Worm (Caenorhabditis elegans) whole organism, young adult: Measurements from ENCODE around the gene K07C5.9.

Source experiments
- B0035.1 ChIP-seq: sonication (generic microtip); optimal IDR thresholded peaks from 2 replicates; lab custom pipeline; 2016; ENCODE audit warnings: missing genetic modification characterization, mild to moderate bottlenecking, missing compliant biosample characterization, missing genotype, missing genetic modification reagents
- F37B4.10 ChIP-seq: fragments of 200-800 bp; sonication (Bioruptor generic); IDR thresholded peaks from 2 replicates; pipeline ENCODE4 v1.3.6; 2022; ENCODE audit warnings: missing genetic modification characterization, missing compliant biosample characterization
- F49E8.2 ChIP-seq: sonication (generic microtip); optimal IDR thresholded peaks from 3 replicates; lab custom pipeline; 2017; ENCODE audit warnings: missing genetic modification characterization, mild to moderate bottlenecking, missing compliant biosample characterization, antibody characterized with exemption, moderate library complexity; ENCODE audit not compliant: insufficient read depth
- F52B5.7 ChIP-seq: sonication (generic microtip); optimal IDR thresholded peaks from 2 replicates; lab custom pipeline; 2016; ENCODE audit warnings: mild to moderate bottlenecking, missing genetic modification characterization, missing compliant biosample characterization
- Y53F4B.3 ChIP-seq: fragments of 200-800 bp; sonication (Bioruptor generic); IDR thresholded peaks from 2 replicates; pipeline ENCODE4 v1.3.6; 2022; ENCODE audit warnings: missing genetic modification reagents, missing genetic modification characterization, missing compliant biosample characterization
- Y67H2A.10 ChIP-seq: fragments of 200-800 bp; sonication (Bioruptor generic); conservative IDR thresholded peaks from 2 replicates; pipeline ENCODE4 v1.3.6; 2022; ENCODE audit warnings: missing genetic modification reagents, missing genetic modification characterization, missing compliant biosample characterization
- ama-1 ChIP-seq, 3 experiments: fragments of 150-350 bp in 1 of 3; sonication (generic microtip) in 2 of 3; optimal IDR thresholded peaks; 2 replicates each; lab custom pipeline; 2014 to 2018; ENCODE audit warnings: missing biosample characterization in 2 of 3, missing genetic modification characterization in 2 of 3, missing genetic modification reagents in 2 of 3
- aptf-2 ChIP-seq: fragments of 200-800 bp; sonication (Bioruptor generic); conservative IDR thresholded peaks from 2 replicates; pipeline ENCODE4 v1.3.6; 2022; ENCODE audit warnings: missing genetic modification reagents, missing genetic modification characterization, missing compliant biosample characterization
- atf-7 ChIP-seq: sonication (generic microtip); optimal IDR thresholded peaks from 2 replicates; lab custom pipeline; 2017; ENCODE audit warnings: mild to moderate bottlenecking, missing genetic modification characterization, missing compliant biosample characterization
- bed-1 ChIP-seq: fragments of 200-800 bp; sonication (Bioruptor generic); IDR thresholded peaks from 2 replicates; pipeline ENCODE4 v1.3.6; 2022; ENCODE audit warnings: missing genetic modification reagents, missing genetic modification characterization, missing compliant biosample characterization
- cebp-1 ChIP-seq, 2 experiments: fragments of 200-800 bp in 1 of 2; sonication (Bioruptor generic) in 1 of 2; sonication (generic microtip) in 1 of 2; IDR thresholded peaks in 1 of 2; optimal IDR thresholded peaks in 1 of 2; 2 replicates each; pipeline versions ENCODE4 v1.3.6 to Lab custom; 2017 to 2022; ENCODE audit warnings: missing compliant biosample characterization in 2 of 2, missing genetic modification characterization in 2 of 2, mild to moderate bottlenecking in 1 of 2, missing genetic modification reagents in 1 of 2, moderate library complexity in 1 of 2
- ceh-40 ChIP-seq: fragments of 200-800 bp; sonication (Bioruptor generic); IDR thresholded peaks from 2 replicates; pipeline ENCODE4 v1.3.6; 2022; ENCODE audit warnings: missing genetic modification characterization, missing compliant biosample characterization
- ceh-91 ChIP-seq: fragments of 200-800 bp; sonication (Bioruptor generic); IDR thresholded peaks from 2 replicates; pipeline ENCODE4 v1.3.6; 2022; ENCODE audit warnings: missing genetic modification reagents, missing genetic modification characterization, missing compliant biosample characterization
- egl-18 ChIP-seq: fragments of 200-800 bp; sonication (Bioruptor generic); IDR thresholded peaks from 2 replicates; pipeline ENCODE4 v1.3.6; 2022; ENCODE audit warnings: missing genetic modification reagents, missing genetic modification characterization, missing compliant biosample characterization
- egl-44 ChIP-seq: fragments of 200-800 bp; sonication (Bioruptor generic); IDR thresholded peaks from 2 replicates; pipeline ENCODE4 v1.3.6; 2022; ENCODE audit warnings: missing genetic modification reagents, missing genetic modification characterization, missing compliant biosample characterization
- ekl-4 ChIP-seq: fragments of 200-800 bp; sonication (Bioruptor generic); IDR thresholded peaks from 2 replicates; pipeline ENCODE4 v1.3.6; 2022; ENCODE audit warnings: missing genetic modification reagents, missing genetic modification characterization, missing compliant biosample characterization
- hlh-26 ChIP-seq: fragments of 200-800 bp; sonication (Bioruptor generic); conservative IDR thresholded peaks from 2 replicates; pipeline ENCODE4 v1.3.6; 2022; ENCODE audit warnings: missing genetic modification reagents, missing genetic modification characterization, missing compliant biosample characterization
- let-607 ChIP-seq, 2 experiments: fragments of 200-800 bp in 1 of 2; sonication (Bioruptor generic) in 1 of 2; sonication (generic microtip) in 1 of 2; optimal IDR thresholded peaks; 2 replicates each; lab custom pipeline; 2016 to 2018; ENCODE audit warnings: mild to moderate bottlenecking in 2 of 2, missing compliant biosample characterization in 2 of 2, missing genetic modification characterization in 2 of 2, moderate library complexity in 2 of 2, missing genotype in 1 of 2
- lin-26 ChIP-seq: fragments of 200-800 bp; sonication (Bioruptor generic); IDR thresholded peaks from 2 replicates; pipeline ENCODE4 v1.3.6; 2022; ENCODE audit warnings: missing genetic modification reagents, missing genetic modification characterization, missing compliant biosample characterization
- lin-40 ChIP-seq: sonication (generic microtip); optimal IDR thresholded peaks from 2 replicates; lab custom pipeline; 2016; ENCODE audit warnings: missing genetic modification characterization, mild to moderate bottlenecking, missing compliant biosample characterization, missing genotype, missing genetic modification reagents
- lin-54 ChIP-seq: fragments of 200-800 bp; sonication (Bioruptor generic); optimal IDR thresholded peaks from 2 replicates; lab custom pipeline; 2018; ENCODE audit warnings: mild to moderate bottlenecking, missing genetic modification characterization, missing compliant biosample characterization
- lir-1 ChIP-seq: fragments of 200-800 bp; sonication (Bioruptor generic); conservative IDR thresholded peaks from 2 replicates; pipeline ENCODE4 v1.3.6; 2022; ENCODE audit warnings: missing genetic modification reagents, missing genetic modification characterization, missing compliant biosample characterization
- madf-10 ChIP-seq: sonication (generic microtip); optimal IDR thresholded peaks from 2 replicates; lab custom pipeline; 2016; ENCODE audit warnings: mild to moderate bottlenecking, missing genetic modification characterization, missing compliant biosample characterization
- madf-6 ChIP-seq: fragments of 200-800 bp; sonication (Bioruptor generic); IDR thresholded peaks from 2 replicates; pipeline ENCODE4 v1.3.6; 2022; ENCODE audit warnings: missing genetic modification reagents, missing genetic modification characterization, missing compliant biosample characterization
- madf-8 ChIP-seq: fragments of 200-800 bp; sonication (Bioruptor generic); conservative IDR thresholded peaks from 2 replicates; pipeline ENCODE4 v1.3.6; 2022; ENCODE audit warnings: missing genetic modification reagents, missing genetic modification characterization, missing compliant biosample characterization
- mcd-1 ChIP-seq: fragments of 200-800 bp; sonication (Bioruptor generic); IDR thresholded peaks from 2 replicates; pipeline ENCODE4 v1.3.6; 2022; ENCODE audit warnings: missing genetic modification reagents, missing genetic modification characterization, missing compliant biosample characterization
- mxl-1 ChIP-seq: sonication (generic microtip); optimal IDR thresholded peaks from 2 replicates; lab custom pipeline; 2016; ENCODE audit warnings: missing genetic modification characterization, missing compliant biosample characterization
- nfyb-1 ChIP-seq: fragments of 200-800 bp; sonication (Bioruptor generic); IDR thresholded peaks from 2 replicates; pipeline ENCODE4 v1.3.6; 2022; ENCODE audit warnings: missing genetic modification reagents, missing genetic modification characterization, missing compliant biosample characterization
- nhr-80 ChIP-seq: sonication (generic microtip); optimal IDR thresholded peaks from 2 replicates; lab custom pipeline; 2016; ENCODE audit warnings: missing genetic modification characterization, missing compliant biosample characterization
- nhr-90 ChIP-seq: sonication (generic microtip); optimal IDR thresholded peaks from 2 replicates; lab custom pipeline; 2016; ENCODE audit warnings: missing genotype, mild to moderate bottlenecking, missing genetic modification characterization, missing compliant biosample characterization
- rec-8 ChIP-seq, 2 experiments: sonication (generic microtip); optimal IDR thresholded peaks; 2 replicates each; lab custom pipeline; 2016; ENCODE audit warnings: mild to moderate bottlenecking in 2 of 2, missing genetic modification characterization in 2 of 2, missing genetic modification reagents in 2 of 2, missing genotype in 2 of 2, missing biosample characterization in 1 of 2, missing compliant biosample characterization in 1 of 2, moderate library complexity in 1 of 2
- rpc-1 ChIP-seq, 2 experiments: fragments of 150-350 bp in 1 of 2; sonication (generic microtip) in 1 of 2; optimal IDR thresholded peaks; 2 replicates each; lab custom pipeline; 2014 to 2018; ENCODE audit warnings: missing biosample characterization in 1 of 2, missing genetic modification characterization in 1 of 2, missing genetic modification reagents in 1 of 2, missing genotype in 1 of 2
- snpc-3.4 ChIP-seq: sonication (generic microtip); optimal IDR thresholded peaks from 2 replicates; lab custom pipeline; 2017; ENCODE audit warnings: missing genetic modification characterization, mild to moderate bottlenecking, missing compliant biosample characterization, antibody characterized with exemption, moderate library complexity, missing genotype, missing genetic modification reagents
- somi-1 ChIP-seq: fragments of 200-800 bp; sonication (Bioruptor generic); optimal IDR thresholded peaks from 2 replicates; lab custom pipeline; 2018; ENCODE audit warnings: mild to moderate bottlenecking, missing genetic modification characterization, missing compliant biosample characterization
- sptf-2 ChIP-seq: fragments of 200-800 bp; sonication (Bioruptor generic); optimal IDR thresholded peaks from 2 replicates; lab custom pipeline; 2018; ENCODE audit warnings: mild to moderate bottlenecking, missing genetic modification characterization, missing compliant biosample characterization
- tbp1 ChIP-seq: fragments of 200-800 bp; sonication (Bioruptor generic); optimal IDR thresholded peaks from 2 replicates; lab custom pipeline; 2018; ENCODE audit warnings: mild to moderate bottlenecking, missing genetic modification characterization, missing compliant biosample characterization
- tbx-9 ChIP-seq: sonication (generic microtip); optimal IDR thresholded peaks from 2 replicates; lab custom pipeline; 2016; ENCODE audit warnings: borderline replicate concordance, missing genetic modification characterization, inconsistent platforms, missing compliant biosample characterization
- ztf-18 ChIP-seq: sonication (generic microtip); optimal IDR thresholded peaks from 2 replicates; lab custom pipeline; 2016; ENCODE audit warnings: missing genotype, mild to moderate bottlenecking, missing genetic modification characterization, missing compliant biosample characterization

The K07C5.9 gene

DNA sequence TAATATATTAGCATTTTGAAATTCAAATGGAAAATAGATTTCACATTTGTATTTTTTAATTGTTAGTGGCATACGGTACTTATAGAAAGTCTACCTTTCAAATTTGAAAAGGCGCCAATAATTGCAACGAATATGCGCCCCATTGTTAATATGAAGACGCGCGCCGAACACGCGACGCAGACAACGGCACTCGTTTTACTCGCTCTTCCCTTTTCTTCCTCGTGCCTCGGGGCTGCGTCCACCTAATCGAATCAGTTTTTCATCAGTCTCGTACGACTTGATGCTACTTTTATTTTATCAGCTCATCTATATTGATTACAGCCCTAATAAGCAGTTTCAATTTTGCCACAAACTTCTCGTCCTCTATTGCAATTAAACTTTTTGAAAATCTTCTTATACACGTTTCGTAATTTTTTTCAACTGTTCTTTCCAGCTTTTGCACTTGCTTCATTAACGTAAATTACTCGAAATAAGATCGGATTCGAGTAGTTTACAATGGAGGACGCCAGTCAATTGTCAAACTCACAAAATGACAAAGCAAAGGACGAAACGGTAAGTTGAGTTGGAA is 12.0 kb upstream of the K07C5.9 start, which contains the start of gene cash-1 (continued):
- TF ChIP-seq let-607 (tag; optimal IDR thresholded peaks at IDR 0.05; lab: Kevin White, UChicago) (peak in 1 of 2 experiments; percentile 12), hlh-26 (GFP tag; lab: Robert Waterston, UW) (no peak), lin-40 (tag; lab: Kevin White, UChicago) (peak; percentile 41), ekl-4 (GFP tag; lab: Robert Waterston, UW) (peak; percentile 51; the same call in 1 of the 2 replicates), lin-54 (GFP tag; lab: Kevin White, UChicago) (peak; percentile 83), madf-8 (GFP tag; lab: Robert Waterston, UW) (peak; percentile 71), F49E8.2 (tag; lab: Kevin White, UChicago) (peak; percentile 51), mcd-1 (GFP tag; lab: Robert Waterston, UW) (peak; percentile 86), ceh-91 (GFP tag; lab: Robert Waterston, UW) (peak; percentile 66), cebp-1 (GFP tag; IDR thresholded peaks at IDR 0.05; lab: Robert Waterston, UW) (peak; percentile 45; the same call in 1 of the 2 replicates), cebp-1 (tag; optimal IDR thresholded peaks at IDR 0.05; lab: Kevin White, UChicago) (peak; percentile 58), egl-44 (GFP tag; lab: Robert Waterston, UW) (no peak), ztf-18 (tag; lab: Kevin White, UChicago) (peak; percentile 51), nhr-90 (no peak), ama-1 (optimal IDR thresholded peaks at IDR 0.05; lab: Kevin White, UChicago) (peak; percentile 36), ama-1 (GFP tag; optimal IDR thresholded peaks at IDR 0.05; lab: Kevin White, UChicago) (no peak), nfyb-1 (GFP tag; lab: Robert Waterston, UW) (peak; percentile 41; the same call in 1 of the 2 replicates), rpc-1 (optimal IDR thresholded peaks at IDR 0.05; lab: Kevin White, UChicago) (no peak), rpc-1 (tag; optimal IDR thresholded peaks at IDR 0.05; lab: Kevin White, UChicago) (no peak)

- no peak for TF ChIP-seq F52B5.7
- no peak for TF ChIP-seq B0035.1
- no peak for TF ChIP-seq Y53F4B.3
These were observed 10.2 kb upstream of the K07C5.9 start for ce11 chrV:10360186-10360585.

DNA sequence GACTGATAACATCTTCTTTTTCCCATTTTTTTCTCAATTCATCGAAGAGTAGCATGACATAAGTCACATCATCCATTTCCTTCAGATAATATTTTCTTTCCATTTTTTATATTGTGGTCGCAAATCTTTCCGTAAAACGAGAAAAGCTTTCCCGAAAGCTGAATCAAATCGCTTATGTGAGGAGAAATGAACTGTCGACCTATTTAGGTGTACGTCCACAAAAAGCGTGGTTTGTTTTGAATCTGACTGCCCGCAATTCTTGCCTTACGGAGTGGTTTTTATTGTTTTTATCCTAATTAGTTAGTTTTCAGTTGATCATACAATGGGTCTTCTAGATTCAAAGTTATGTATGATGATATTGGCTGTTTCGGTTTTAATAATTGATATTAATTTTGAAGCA is 8.3 kb upstream of the K07C5.9 start, which contains the start of gene ttll-15:
Gene ttll-15, plus strand, starts transcription at position 301 of the 400 bp plus-strand sequence.
- TF ChIP-seq somi-1 (GFP tag; lab: Kevin White, UChicago) (no peak), lin-40 (tag; lab: Kevin White, UChicago) (no peak), sptf-2 (GFP tag; lab: Kevin White, UChicago) (no peak), tbx-9 (tag; lab: Kevin White, UChicago) (no peak)
- TF ChIP-seq, all 124 proteins: peak for 0

- TF ChIP-seq egl-18 (GFP tag; lab: Robert Waterston, UW) (no peak), nhr-80 (tag; lab: Kevin White, UChicago) (peak; percentile 14), mxl-1 (tag; lab: Kevin White, UChicago) (no peak)
These were observed 7.6 kb upstream of the K07C5.9 start, which contains the start of gene ceeh-2 for ce11 chrV:10357467-10357953. Gene ceeh-2 (minus strand): TSS chrV:10357903.

DNA sequence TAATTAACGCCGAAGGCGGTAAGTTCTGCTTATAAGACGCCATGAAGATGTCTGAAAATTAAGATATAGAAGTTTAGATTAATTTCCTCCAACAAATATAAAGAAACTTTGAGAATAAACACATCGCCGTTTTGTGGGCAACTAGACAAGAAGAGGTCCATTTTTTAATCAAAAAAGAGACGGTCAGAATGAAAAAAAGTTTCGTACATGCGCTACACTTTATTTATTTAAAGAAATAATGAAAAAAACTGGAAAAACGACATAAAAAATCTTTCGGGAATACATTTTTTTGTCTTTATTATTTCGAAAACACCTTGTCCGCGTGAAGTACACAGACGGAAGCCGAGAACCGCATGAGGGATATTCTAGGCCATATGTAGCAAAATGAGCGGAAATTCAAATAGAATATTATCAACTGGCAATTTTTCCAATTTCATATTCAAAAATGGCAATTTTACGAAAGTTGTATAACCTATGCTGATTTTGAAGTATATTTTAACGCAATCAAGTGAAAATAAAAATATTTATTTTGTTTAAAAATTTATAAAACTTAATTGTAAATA is 5.9 kb upstream of the K07C5.9 start, which contains the start of gene sluh-7:
Gene sluh-7, minus strand, starts transcription at position 51 of the 563 bp plus-strand sequence.
- TF ChIP-seq tbp1 (GFP tag; lab: Kevin White, UChicago) (peak; percentile 26), madf-6 (GFP tag; lab: Robert Waterston, UW) (peak; percentile 60; the same call in 1 of the 2 replicates), Y67H2A.10 (GFP tag; lab: Robert Waterston, UW) (no peak), bed-1 (GFP tag; lab: Robert Waterston, UW) (no peak), aptf-2 (peak; percentile 29; the same call in 1 of the 2 replicates), madf-8 (GFP tag; lab: Robert Waterston, UW) (no peak; the same call in 1 of the 2 replicates), ceh-40 (GFP tag; lab: Robert Waterston, UW) (no peak), F37B4.10 (GFP tag; lab: Robert Waterston, UW) (no peak), snpc-3.4 (tag; lab: Kevin White, UChicago) (peak; percentile 52), atf-7 (tag; lab: Kevin White, UChicago) (no peak), lir-1 (GFP tag; lab: Robert Waterston, UW) (peak; percentile 49; the same call in 1 of the 2 replicates), lin-26 (GFP tag; lab: Robert Waterston, UW) (no peak), madf-10 (tag; lab: Kevin White, UChicago) (peak; percentile 47), rec-8 (tag; optimal IDR thresholded peaks at IDR 0.05; lab: Kevin White, UChicago) (peak in 1 of 2 experiments; percentile 37)
